Fruit fly (Drosophila melanogaster) whole organism, embryonic: ENCODE data around the gene CG31327.

ENCODE experiments used
- ATbp ChIP-seq: fragments of 200-800 bp; sonication (Bioruptor generic); optimal IDR thresholded peaks from 2 replicates; lab custom pipeline; 2017; ENCODE audit warnings: missing biosample characterization, mild to moderate bottlenecking, missing genetic modification characterization, missing genetic modification reagents
- CG10654 ChIP-seq: fragments of 200-800 bp; sonication (Bioruptor generic); optimal IDR thresholded peaks from 2 replicates; lab custom pipeline; 2016; ENCODE audit warnings: missing biosample characterization, missing genetic modification characterization
- CG11093 ChIP-seq: fragments of 200-800 bp; sonication (Bioruptor generic); IDR thresholded peaks from 3 replicates; pipeline ENCODE4 v1.3.6; 2022; ENCODE audit warnings: missing biosample characterization, missing genetic modification characterization
- CG11456 ChIP-seq: fragments of 200-800 bp; sonication (Bioruptor generic); IDR thresholded peaks from 3 replicates; pipeline ENCODE4 v1.3.6; 2022; ENCODE audit warnings: missing biosample characterization, missing genetic modification characterization
- CG11560 ChIP-seq: fragments of 200-800 bp; sonication (Bioruptor generic); IDR thresholded peaks from 3 replicates; pipeline ENCODE4 v1.3.6; 2022; ENCODE audit warnings: missing biosample characterization, missing genetic modification characterization
- CG12155 ChIP-seq: fragments of 200-800 bp; sonication (Bioruptor generic); optimal IDR thresholded peaks from 3 replicates; lab custom pipeline; 2016; ENCODE audit warnings: missing biosample characterization, missing genetic modification characterization
- CG12659 ChIP-seq: fragments of 200-800 bp; sonication (Bioruptor generic); optimal IDR thresholded peaks from 3 replicates; lab custom pipeline; 2017; ENCODE audit warnings: mild to moderate bottlenecking, missing biosample characterization, missing genetic modification reagents, missing genetic modification characterization
- CG1602 ChIP-seq: fragments of 200-800 bp; sonication (Bioruptor generic); optimal IDR thresholded peaks from 3 replicates; lab custom pipeline; 2016; ENCODE audit warnings: missing biosample characterization, missing genetic modification characterization
- CG17186 ChIP-seq: fragments of 200-800 bp; sonication (Bioruptor generic); optimal IDR thresholded peaks from 3 replicates; lab custom pipeline; 2017; ENCODE audit warnings: missing biosample characterization, missing genetic modification reagents, missing genetic modification characterization
- CG18262 ChIP-seq: fragments of 200-800 bp; optimal IDR thresholded peaks from 3 replicates; lab custom pipeline; 2019; ENCODE audit warnings: missing biosample characterization, mild to moderate bottlenecking, missing genetic modification characterization, moderate library complexity
- CG2120 ChIP-seq: fragments of 200-800 bp; sonication (Bioruptor generic); optimal IDR thresholded peaks from 3 replicates; lab custom pipeline; 2016; ENCODE audit warnings: missing biosample characterization, missing genetic modification characterization
- CG30403 ChIP-seq: fragments of 200-800 bp; sonication (Bioruptor generic); optimal IDR thresholded peaks from 3 replicates; lab custom pipeline; 2016; ENCODE audit warnings: missing biosample characterization, missing genetic modification characterization
- CG30431 ChIP-seq: fragments of 200-800 bp; sonication (Bioruptor generic); optimal IDR thresholded peaks from 2 replicates; lab custom pipeline; 2017; ENCODE audit warnings: missing biosample characterization, missing genetic modification characterization
- CG3281 ChIP-seq: fragments of 200-800 bp; sonication (Bioruptor generic); optimal IDR thresholded peaks from 3 replicates; lab custom pipeline; 2017; ENCODE audit warnings: missing biosample characterization, mild to moderate bottlenecking, missing genetic modification characterization
- CG42726 ChIP-seq: fragments of 200-800 bp; sonication (Bioruptor generic); IDR thresholded peaks from 2 replicates; pipeline ENCODE4 v1.3.6; 2022; ENCODE audit warnings: missing biosample characterization, missing genetic modification characterization; ENCODE audit not compliant: partially characterized antibody
- CG5180 ChIP-seq: fragments of 200-800 bp; sonication (Bioruptor generic); optimal IDR thresholded peaks from 3 replicates; lab custom pipeline; 2017; ENCODE audit warnings: missing biosample characterization, missing genetic modification characterization, mild to moderate bottlenecking, moderate library complexity, missing genetic modification reagents
- CG5245 ChIP-seq: fragments of 200-800 bp; sonication (Bioruptor generic); optimal IDR thresholded peaks from 3 replicates; lab custom pipeline; 2016; ENCODE audit warnings: missing biosample characterization, missing genetic modification characterization
- CG7357 ChIP-seq: fragments of 200-800 bp; sonication (Bioruptor generic); IDR thresholded peaks from 3 replicates; pipeline ENCODE4 v1.3.6; 2022; ENCODE audit warnings: missing biosample characterization, missing genetic modification characterization
- CG8765 ChIP-seq: fragments of 200-800 bp; sonication (Bioruptor generic); IDR thresholded peaks from 2 replicates; pipeline ENCODE4 v1.3.6; 2022; ENCODE audit warnings: missing biosample characterization, missing genetic modification characterization
- CG8944 ChIP-seq: fragments of 200-800 bp; sonication (Bioruptor generic); optimal IDR thresholded peaks from 3 replicates; lab custom pipeline; 2016; ENCODE audit warnings: missing biosample characterization, missing genetic modification characterization
- CG9817 ChIP-seq: fragments of 200-800 bp; sonication (Bioruptor generic); optimal IDR thresholded peaks from 2 replicates; lab custom pipeline; 2018; ENCODE audit warnings: missing biosample characterization, mild to moderate bottlenecking, missing genetic modification characterization, moderate library complexity
- CG9876 ChIP-seq: fragments of 200-800 bp; sonication (Bioruptor generic); optimal IDR thresholded peaks from 2 replicates; lab custom pipeline; 2016; ENCODE audit warnings: missing biosample characterization, missing genetic modification characterization
- D19A ChIP-seq: fragments of 200-800 bp; optimal IDR thresholded peaks from 3 replicates; lab custom pipeline; 2019; ENCODE audit warnings: missing biosample characterization, mild to moderate bottlenecking, missing genetic modification characterization, moderate library complexity
- Dek ChIP-seq: fragments of 200-800 bp; sonication (Bioruptor generic); optimal IDR thresholded peaks from 3 replicates; lab custom pipeline; 2019; ENCODE audit warnings: missing biosample characterization, mild to moderate bottlenecking, missing genetic modification characterization, moderate library complexity
- Eip74EF ChIP-seq, 2 experiments: fragments of 200-800 bp in 1 of 2; fragments of >200 bp in 1 of 2; sonication (Bioruptor generic) in 1 of 2; optimal IDR thresholded peaks; 2 replicates each; lab custom pipeline; 2017 to 2019; ENCODE audit warnings: missing biosample characterization in 2 of 2, missing genetic modification characterization in 2 of 2, mild to moderate bottlenecking in 1 of 2, moderate library complexity in 1 of 2
- MESR4 ChIP-seq: fragments of 200-800 bp; sonication (Bioruptor generic); optimal IDR thresholded peaks from 2 replicates; lab custom pipeline; 2018; ENCODE audit warnings: missing biosample characterization, mild to moderate bottlenecking, missing genetic modification characterization, moderate library complexity
- NK7.1 ChIP-seq: fragments of 200-800 bp; sonication (Bioruptor generic); optimal IDR thresholded peaks from 3 replicates; lab custom pipeline; 2016; ENCODE audit warnings: missing biosample characterization, missing genetic modification characterization
- NfI ChIP-seq: fragments of 200-800 bp; sonication (Bioruptor generic); optimal IDR thresholded peaks from 3 replicates; lab custom pipeline; 2018; ENCODE audit warnings: missing biosample characterization, mild to moderate bottlenecking, missing genetic modification characterization, moderate library complexity
- Oli ChIP-seq: fragments of 200-800 bp; sonication (Bioruptor generic); optimal IDR thresholded peaks from 2 replicates; lab custom pipeline; 2018; ENCODE audit warnings: missing biosample characterization, mild to moderate bottlenecking, missing genetic modification characterization, moderate library complexity
- Opbp ChIP-seq: fragments of 200-800 bp; sonication (Bioruptor generic); IDR thresholded peaks from 3 replicates; pipeline ENCODE4 v1.3.6; 2022; ENCODE audit warnings: missing biosample characterization, missing genetic modification characterization; ENCODE audit not compliant: partially characterized antibody
- Optix ChIP-seq: fragments of 200-800 bp; sonication (Bioruptor generic); IDR thresholded peaks from 3 replicates; pipeline ENCODE4 v1.3.6; 2022; ENCODE audit warnings: missing biosample characterization, missing genetic modification characterization
- Sry-δ ChIP-seq: fragments of 200-800 bp; sonication (Bioruptor generic); optimal IDR thresholded peaks from 2 replicates; lab custom pipeline; 2016; ENCODE audit warnings: missing biosample characterization, missing genetic modification characterization
- aop ChIP-seq: fragments of 200-800 bp; sonication (Bioruptor generic); IDR thresholded peaks from 2 replicates; pipeline ENCODE4 v1.3.6; 2022; ENCODE audit warnings: missing biosample characterization, missing genetic modification characterization
- btn ChIP-seq: fragments of 200-800 bp; sonication (Bioruptor generic); optimal IDR thresholded peaks from 2 replicates; lab custom pipeline; 2016; ENCODE audit warnings: missing biosample characterization, missing genetic modification characterization
- dati ChIP-seq: fragments of 200-800 bp; sonication (Bioruptor generic); IDR thresholded peaks from 2 replicates; pipeline ENCODE4 v1.3.6; 2022; ENCODE audit warnings: missing biosample characterization, missing genetic modification characterization
- fd64A ChIP-seq: fragments of 200-800 bp; sonication (Bioruptor generic); optimal IDR thresholded peaks from 3 replicates; lab custom pipeline; 2018; ENCODE audit warnings: missing biosample characterization, mild to moderate bottlenecking, missing genetic modification characterization
- fru ChIP-seq: fragments of >200 bp; optimal IDR thresholded peaks from 2 replicates; lab custom pipeline; 2017
- gcm2 ChIP-seq: fragments of 200-800 bp; sonication (Bioruptor generic); optimal IDR thresholded peaks from 2 replicates; lab custom pipeline; 2016; ENCODE audit warnings: missing biosample characterization, missing genetic modification characterization
- gfzf ChIP-seq: fragments of 200-800 bp; sonication (Bioruptor generic); optimal IDR thresholded peaks from 2 replicates; lab custom pipeline; 2016; ENCODE audit warnings: missing biosample characterization, mild to moderate bottlenecking, missing genetic modification characterization, moderate library complexity
- gt ChIP-seq: fragments of 200-800 bp; sonication (Bioruptor generic); IDR thresholded peaks from 2 replicates; pipeline ENCODE4 v1.3.6; 2022; ENCODE audit warnings: missing biosample characterization, missing genetic modification characterization
- jumu ChIP-seq: fragments of 200-800 bp; sonication (Bioruptor generic); optimal IDR thresholded peaks from 3 replicates; lab custom pipeline; 2016; ENCODE audit warnings: missing biosample characterization, missing genetic modification characterization
- pho ChIP-seq: fragments of 200-800 bp; sonication (Bioruptor generic); optimal IDR thresholded peaks from 2 replicates; lab custom pipeline; 2016; ENCODE audit warnings: missing biosample characterization, missing genetic modification characterization
- sc ChIP-seq, 3 experiments: fragments of >200 bp in 2 of 3; fragments of 200-800 bp in 1 of 3; sonication (Bioruptor generic) in 1 of 3; optimal IDR thresholded peaks; 2 replicates in 2 of 3; 3 replicates in 1 of 3; lab custom pipeline; 2017; ENCODE audit warnings: mild to moderate bottlenecking in 1 of 3, missing biosample characterization in 1 of 3, missing genetic modification characterization in 1 of 3, missing genetic modification reagents in 1 of 3
- scrt ChIP-seq: fragments of 200-800 bp; sonication (Bioruptor generic); optimal IDR thresholded peaks from 2 replicates; lab custom pipeline; 2018; ENCODE audit warnings: missing biosample characterization, mild to moderate bottlenecking, missing genetic modification characterization, moderate library complexity
- slou ChIP-seq: fragments of 200-800 bp; sonication (Bioruptor generic); optimal IDR thresholded peaks from 3 replicates; lab custom pipeline; 2016; ENCODE audit warnings: missing biosample characterization, missing genetic modification characterization
- tin ChIP-seq: fragments of 200-800 bp; sonication (Bioruptor generic); optimal IDR thresholded peaks from 3 replicates; lab custom pipeline; 2016; ENCODE audit warnings: missing biosample characterization, missing genetic modification characterization
- vnd ChIP-seq: fragments of 200-800 bp; sonication (Bioruptor generic); IDR thresholded peaks from 3 replicates; pipeline ENCODE4 v1.3.6; 2022; ENCODE audit warnings: missing biosample characterization, missing genetic modification characterization; ENCODE audit not compliant: partially characterized antibody
- wdn ChIP-seq: fragments of 200-800 bp; sonication (Bioruptor generic); IDR thresholded peaks from 2 replicates; pipeline ENCODE4 v1.3.6; 2022; ENCODE audit warnings: missing biosample characterization, missing genetic modification characterization

CG31327 gene

DNA sequence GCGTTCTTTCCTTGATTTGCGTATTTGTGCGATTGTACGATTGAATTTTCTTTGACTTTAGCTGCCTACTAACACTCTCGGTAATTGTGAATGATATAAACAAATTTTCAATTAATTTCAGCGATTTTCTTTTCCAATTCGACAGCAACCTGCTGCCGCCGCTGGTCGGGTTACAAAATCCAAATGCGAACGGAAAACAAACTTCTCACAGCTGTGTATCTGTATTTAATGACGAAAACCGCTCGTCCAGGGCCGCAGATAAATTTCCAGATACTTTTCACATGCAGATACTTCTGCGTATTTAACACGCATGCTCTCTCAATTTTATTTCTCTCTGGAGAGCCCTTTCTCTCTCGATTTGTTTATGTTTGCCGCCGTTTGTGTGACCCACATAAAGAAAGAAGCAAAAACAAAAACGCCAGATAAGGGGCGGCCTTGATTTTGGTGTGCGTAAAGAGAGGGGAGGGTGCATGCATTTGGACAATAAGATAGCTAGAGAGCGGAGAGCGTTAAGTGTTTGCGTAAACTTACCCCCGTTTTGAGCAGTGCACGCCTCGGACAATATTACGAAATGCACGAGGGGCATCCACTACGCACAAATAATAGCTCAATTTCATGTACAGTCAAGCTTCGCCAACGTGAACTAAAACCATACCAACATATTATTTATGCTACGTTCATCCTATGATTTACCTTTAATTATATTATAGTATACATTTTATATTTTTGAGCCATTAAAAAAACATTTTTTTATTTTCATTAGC, 51.7 kb downstream of the CG31327 start, which contains the start of gene CG12402 (continued):
- TF ChIP-seq CG11456 (GFP tag; lab: Robert Waterston, UW): peak; percentile 80
- TF ChIP-seq CG1602: peak; percentile 80
- TF ChIP-seq CG12659 (GFP tag; lab: Kevin White, UChicago): peak; percentile 79
- TF ChIP-seq D19A (tag; lab: Kevin White, UChicago): peak; percentile 81
- TF ChIP-seq dati (GFP tag; lab: Robert Waterston, UW): peak; percentile 76
- TF ChIP-seq CG18262 (tag; lab: Kevin White, UChicago): peak; percentile 85
- peak; percentile 8 for TF ChIP-seq btn (GFP tag; lab: Kevin White, UChicago)
- peak; percentile 57; the same call in 1 of the 2 replicates for TF ChIP-seq wdn (GFP tag; lab: Robert Waterston, UW)
- TF ChIP-seq Opbp (GFP tag; lab: Robert Waterston, UW): 0 out of 3 replicates have a peak, but pooled peaks have one; percentile 43
- peak; percentile 50 for TF ChIP-seq CG17186
- TF ChIP-seq MESR4: no peak
- TF ChIP-seq CG10654 (GFP tag; lab: Kevin White, UChicago): peak; percentile 85
- peak; percentile 36 for TF ChIP-seq pho (GFP tag; lab: Kevin White, UChicago)
- no peak for TF ChIP-seq gfzf (GFP tag; lab: Kevin White, UChicago)
- peak; percentile 64 for TF ChIP-seq scrt
- peak; percentile 70 for TF ChIP-seq Optix
- peak; percentile 9; the same call in 1 of the 2 replicates for TF ChIP-seq aop (GFP tag; lab: Robert Waterston, UW)
- peak; percentile 29; the same call in 1 of the 2 replicates for TF ChIP-seq CG8765 (GFP tag; lab: Robert Waterston, UW)
- TF ChIP-seq CG3281 (GFP tag; lab: Kevin White, UChicago): peak; percentile 72
- peak; percentile 37 for TF ChIP-seq CG8944 (GFP tag; lab: Kevin White, UChicago)
- no peak for TF ChIP-seq CG42726 (GFP tag; lab: Robert Waterston, UW)
- peak; percentile 78 for TF ChIP-seq NfI
- TF ChIP-seq sc (optimal IDR thresholded peaks at IDR 0.05; lab: Kevin White, UChicago): no peak
- TF ChIP-seq sc (GFP tag; optimal IDR thresholded peaks at IDR 0.05; lab: Kevin White, UChicago): peak; percentile 68
- TF ChIP-seq ATbp (GFP tag; lab: Kevin White, UChicago): peak; percentile 85
- TF ChIP-seq CG9876 (GFP tag; lab: Kevin White, UChicago): peak; percentile 30
- peak; percentile 11 for TF ChIP-seq NK7.1
- peak; percentile 69 for TF ChIP-seq Dek (tag; lab: Kevin White, UChicago)
- peak; percentile 85 for TF ChIP-seq CG30403 (GFP tag; lab: Kevin White, UChicago)
- peak; percentile 91 for TF ChIP-seq tin (GFP tag; lab: Kevin White, UChicago)
- TF ChIP-seq CG11093 (GFP tag; lab: Robert Waterston, UW): peak; percentile 76; the same call in 2 of the 3 replicates
- no peak for TF ChIP-seq vnd (GFP tag; lab: Robert Waterston, UW)
- TF ChIP-seq Sry-δ: peak; percentile 3
- TF ChIP-seq CG11560 (tag; lab: Robert Waterston, UW): no peak
- no peak for TF ChIP-seq fru (lab: Kevin White, UChicago)
- TF ChIP-seq jumu (GFP tag; lab: Kevin White, UChicago): peak; percentile 52
- TF ChIP-seq CG2120 (GFP tag; lab: Kevin White, UChicago): peak; percentile 67
- TF ChIP-seq CG5245 (GFP tag; lab: Kevin White, UChicago): peak; percentile 79
- peak; percentile 63 for TF ChIP-seq CG30431 (GFP tag; lab: Kevin White, UChicago)
- TF ChIP-seq slou (GFP tag; lab: Kevin White, UChicago): no peak
- peak; percentile 65 for TF ChIP-seq CG9817 (tag; lab: Kevin White, UChicago)
- peak; percentile 58 for TF ChIP-seq gt (GFP tag; lab: Robert Waterston, UW)
- peak; percentile 59 for TF ChIP-seq gcm2 (GFP tag; lab: Kevin White, UChicago)
- TF ChIP-seq fd64A (GFP tag; lab: Kevin White, UChicago): peak; percentile 38
- TF ChIP-seq Oli (tag; lab: Kevin White, UChicago): peak; percentile 88
- peak in 1 of 2 experiments; percentile 70 for TF ChIP-seq Eip74EF (GFP tag; optimal IDR thresholded peaks at IDR 0.05; lab: Kevin White, UChicago)
- peak; percentile 73; the same call in 2 of the 3 replicates for TF ChIP-seq CG7357
- peak; percentile 75 for TF ChIP-seq CG5180 (GFP tag; lab: Kevin White, UChicago)
- TF ChIP-seq CG12155: peak; percentile 68
